Fruit fly (Drosophila melanogaster): ENCODE results near the gene nocte.

The nocte gene

DNA sequence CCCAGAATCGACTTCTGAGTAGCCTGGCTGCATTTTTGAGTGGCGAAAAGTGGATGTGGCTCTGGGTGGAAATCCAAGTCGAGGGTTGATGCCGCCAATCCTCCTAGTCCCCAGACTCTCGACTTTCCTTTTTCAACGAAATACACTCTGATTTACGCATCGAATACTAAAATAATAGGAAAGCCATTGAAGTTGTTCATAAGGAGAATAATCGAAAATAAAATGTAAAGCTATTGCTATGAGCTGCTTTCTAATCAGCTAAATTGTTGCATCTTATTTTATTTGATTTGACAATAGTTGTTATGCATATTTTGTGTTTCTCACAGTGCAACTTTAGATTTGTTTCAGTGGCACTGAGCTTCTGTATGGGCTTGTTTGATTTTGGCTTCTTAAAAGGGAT lies 39.1 kb upstream of the nocte start (continued):
- peak; percentile 33 for TF ChIP-seq Blimp-1 (GFP tag; optimal IDR thresholded peaks at IDR 0.05)
- TF ChIP-seq sna (GFP tag; IDR thresholded peaks at IDR 0.05; ENCODE audit: partially characterized antibody) = no peak
- no peak for TF ChIP-seq CG16779 (GFP tag; IDR thresholded peaks at IDR 0.05)
- no peak for TF ChIP-seq Aef1 (GFP tag; IDR thresholded peaks at IDR 0.05)
- TF ChIP-seq CG30431 (GFP tag; optimal IDR thresholded peaks at IDR 0.05) = no peak
- no peak for TF ChIP-seq chif (GFP tag; optimal IDR thresholded peaks at IDR 0.05)
- no peak for TF ChIP-seq CG11093 (GFP tag; IDR thresholded peaks at IDR 0.05)
- TF ChIP-seq CG10959 (GFP tag; IDR thresholded peaks at IDR 0.05) = no peak
- no peak for TF ChIP-seq gsb-n (tag; optimal IDR thresholded peaks at IDR 0.05)
- no peak for TF ChIP-seq CG3847 (GFP tag; IDR thresholded peaks at IDR 0.05)
- no peak for TF ChIP-seq Eip74EF (GFP tag; optimal IDR thresholded peaks at IDR 0.05)
- TF ChIP-seq mam (GFP tag; optimal IDR thresholded peaks at IDR 0.05) = no peak
- TF ChIP-seq usp (GFP tag; optimal IDR thresholded peaks at IDR 0.05) = no peak
- no peak for TF ChIP-seq CG12104 (GFP tag; optimal IDR thresholded peaks at IDR 0.05)
- no peak for TF ChIP-seq Atf6 (GFP tag; IDR thresholded peaks at IDR 0.05)
- no peak for TF ChIP-seq HmgZ (tag; optimal IDR thresholded peaks at IDR 0.05)
- TF ChIP-seq ems (GFP tag; optimal IDR thresholded peaks at IDR 0.05) = no peak
- TF ChIP-seq Atf3 (GFP tag; optimal IDR thresholded peaks at IDR 0.05) = no peak
- no peak for TF ChIP-seq CG15011 (GFP tag; optimal IDR thresholded peaks at IDR 0.05)
- TF ChIP-seq CG17359 (tag; optimal IDR thresholded peaks at IDR 0.05) = peak; percentile 11
- TF ChIP-seq CG11456 (GFP tag; IDR thresholded peaks at IDR 0.05) = no peak
- TF ChIP-seq ro (GFP tag; IDR thresholded peaks at IDR 0.05) = no peak
- no peak for TF ChIP-seq CG11695 (GFP tag; IDR thresholded peaks at IDR 0.05)
- no peak for TF ChIP-seq ci (GFP tag; IDR thresholded peaks at IDR 0.05)
- TF ChIP-seq ase (GFP tag; IDR thresholded peaks at IDR 0.05) = no peak
- TF ChIP-seq Fer1 (GFP tag; optimal IDR thresholded peaks at IDR 0.05) = no peak
- no peak for TF ChIP-seq CG17829 (tag; optimal IDR thresholded peaks at IDR 0.05)
- no peak for TF ChIP-seq fd64A (GFP tag; optimal IDR thresholded peaks at IDR 0.05)
- TF ChIP-seq Six4 (GFP tag; optimal IDR thresholded peaks at IDR 0.05) = no peak
- 0 out of 3 replicates have a peak, but pooled peaks have one; percentile 17 for TF ChIP-seq zfh1 (GFP tag; IDR thresholded peaks at IDR 0.05)
- TF ChIP-seq CG4707 (GFP tag; optimal IDR thresholded peaks at IDR 0.05) = no peak
- no peak for TF ChIP-seq da (GFP tag; optimal IDR thresholded peaks at IDR 0.05)
- TF ChIP-seq Ada2b (GFP tag; IDR thresholded peaks at IDR 0.05) = no peak
- TF ChIP-seq her (GFP tag; optimal IDR thresholded peaks at IDR 0.05) = no peak
- TF ChIP-seq CG18764 (GFP tag; optimal IDR thresholded peaks at IDR 0.05) = no peak
- no peak for TF ChIP-seq CG11723 (GFP tag; optimal IDR thresholded peaks at IDR 0.05)
- TF ChIP-seq CG18599 (GFP tag; optimal IDR thresholded peaks at IDR 0.05) = peak; percentile 27
- no peak for TF ChIP-seq CG6175 (GFP tag; IDR thresholded peaks at IDR 0.05)
- no peak for TF ChIP-seq Neu2 (GFP tag; optimal IDR thresholded peaks at IDR 0.05; ENCODE audit: borderline replicate concordance)
- peak; percentile 7 for TF ChIP-seq grau (tag; optimal IDR thresholded peaks at IDR 0.05)
- no peak for TF ChIP-seq Optix (GFP tag; IDR thresholded peaks at IDR 0.05)
- TF ChIP-seq CG2712 (tag; optimal IDR thresholded peaks at IDR 0.05) = peak; percentile 46
- TF ChIP-seq ac (GFP tag; optimal IDR thresholded peaks at IDR 0.05) = no peak
- TF ChIP-seq Dad (GFP tag; optimal IDR thresholded peaks at IDR 0.05) = no peak
- no peak for TF ChIP-seq CG7928 (GFP tag; optimal IDR thresholded peaks at IDR 0.05)
- no peak for TF ChIP-seq CG12071 (GFP tag; optimal IDR thresholded peaks at IDR 0.05)
- no peak for TF ChIP-seq CG8290 (GFP tag; optimal IDR thresholded peaks at IDR 0.05)
- no peak for TF ChIP-seq CG8290 (tag; optimal IDR thresholded peaks at IDR 0.05)
- no peak for TF ChIP-seq trh (GFP tag; optimal IDR thresholded peaks at IDR 0.05)
- TF ChIP-seq lab (GFP tag; optimal IDR thresholded peaks at IDR 0.05) = peak; percentile 39
- TF ChIP-seq CG16815 (GFP tag; optimal IDR thresholded peaks at IDR 0.05) = no peak
- TF ChIP-seq eve (GFP tag; optimal IDR thresholded peaks at IDR 0.05) = peak in 1 of 2 experiments; percentile 50
- no peak for TF ChIP-seq cwo (GFP tag; optimal IDR thresholded peaks at IDR 0.05)
